Fruit fly (Drosophila melanogaster) whole organism, embryonic: ENCODE measurements around the gene Targ3.
A peak's percentile ranks its signal among the peaks of the same experiment; 100 is the strongest.

Experiments used
- Adf1 ChIP-seq: fragments of 200-800 bp; sonication (Bioruptor generic); IDR thresholded peaks from 2 replicates; pipeline ENCODE4 v1.3.6; 2022; ENCODE audit warnings: missing biosample characterization, missing genetic modification characterization
- Atf3 ChIP-seq: fragments of 200-800 bp; sonication (Bioruptor generic); optimal IDR thresholded peaks from 3 replicates; lab custom pipeline; 2016; ENCODE audit warnings: missing biosample characterization, missing genetic modification characterization
- B-H2 ChIP-seq: fragments of 200-800 bp; sonication (Bioruptor generic); optimal IDR thresholded peaks from 2 replicates; lab custom pipeline; 2018; ENCODE audit warnings: missing biosample characterization, mild to moderate bottlenecking, missing genetic modification characterization
- CG11247 ChIP-seq: fragments of 200-800 bp; sonication (Bioruptor generic); IDR thresholded peaks from 2 replicates; pipeline ENCODE4 v1.3.6; 2022; ENCODE audit warnings: missing biosample characterization, missing genetic modification characterization
- CG11695 ChIP-seq: fragments of 200-800 bp; sonication (Bioruptor generic); IDR thresholded peaks from 3 replicates; pipeline ENCODE4 v1.3.6; 2022; ENCODE audit warnings: missing biosample characterization, missing genetic modification characterization
- CG12236 ChIP-seq: fragments of 200-800 bp; sonication (Bioruptor generic); optimal IDR thresholded peaks from 2 replicates; lab custom pipeline; 2016; ENCODE audit warnings: missing biosample characterization, missing genetic modification characterization
- CG12769 ChIP-seq: fragments of 200-800 bp; sonication (Bioruptor generic); optimal IDR thresholded peaks from 2 replicates; lab custom pipeline; 2019; ENCODE audit warnings: missing biosample characterization, mild to moderate bottlenecking, missing genetic modification characterization, moderate library complexity
- CG13123 ChIP-seq: fragments of 200-800 bp; sonication (Bioruptor generic); optimal IDR thresholded peaks from 2 replicates; lab custom pipeline; 2016; ENCODE audit warnings: missing biosample characterization, missing genetic modification characterization
- CG15011 ChIP-seq: fragments of 200-800 bp; sonication (Bioruptor generic); optimal IDR thresholded peaks from 3 replicates; lab custom pipeline; 2018; ENCODE audit warnings: missing biosample characterization, mild to moderate bottlenecking, missing genetic modification characterization
- CG17912 ChIP-seq: fragments of 200-800 bp; sonication (Bioruptor generic); optimal IDR thresholded peaks from 2 replicates; lab custom pipeline; 2018; ENCODE audit warnings: missing biosample characterization, mild to moderate bottlenecking, missing genetic modification characterization
- CG33213 ChIP-seq: fragments of 200-800 bp; sonication (Bioruptor generic); optimal IDR thresholded peaks from 3 replicates; lab custom pipeline; 2016; ENCODE audit warnings: missing biosample characterization, missing genetic modification characterization
- CG33557 ChIP-seq: fragments of 200-800 bp; sonication (Bioruptor generic); optimal IDR thresholded peaks from 2 replicates; lab custom pipeline; 2019; ENCODE audit warnings: missing biosample characterization, mild to moderate bottlenecking, missing genetic modification characterization, moderate library complexity
- CG34422 ChIP-seq: fragments of 200-800 bp; sonication (Bioruptor generic); IDR thresholded peaks from 3 replicates; pipeline ENCODE4 v1.3.6; 2022; ENCODE audit warnings: missing biosample characterization, missing genetic modification characterization
- CG4854 ChIP-seq: fragments of 200-800 bp; sonication (Bioruptor generic); optimal IDR thresholded peaks from 2 replicates; lab custom pipeline; 2016; ENCODE audit warnings: missing biosample characterization, missing genetic modification characterization, inconsistent platforms
- CG5245 ChIP-seq: fragments of 200-800 bp; sonication (Bioruptor generic); optimal IDR thresholded peaks from 3 replicates; lab custom pipeline; 2016; ENCODE audit warnings: missing biosample characterization, missing genetic modification characterization
- CG6254 ChIP-seq: fragments of 200-800 bp; sonication (Bioruptor generic); optimal IDR thresholded peaks from 3 replicates; lab custom pipeline; 2017; ENCODE audit warnings: mild to moderate bottlenecking, missing biosample characterization, missing genetic modification reagents, missing genetic modification characterization
- CG7556 ChIP-seq: fragments of 200-800 bp; sonication (Bioruptor generic); optimal IDR thresholded peaks from 2 replicates; lab custom pipeline; 2017; ENCODE audit warnings: missing biosample characterization, mild to moderate bottlenecking, missing genetic modification characterization
- CG8944 ChIP-seq: fragments of 200-800 bp; sonication (Bioruptor generic); optimal IDR thresholded peaks from 3 replicates; lab custom pipeline; 2016; ENCODE audit warnings: missing biosample characterization, missing genetic modification characterization
- CrebB ChIP-seq: fragments of 200-800 bp; sonication (Bioruptor generic); optimal IDR thresholded peaks from 3 replicates; lab custom pipeline; 2018; ENCODE audit warnings: missing biosample characterization, mild to moderate bottlenecking, missing genetic modification characterization
- D ChIP-seq, 2 experiments: fragments of 200-800 bp in 1 of 2; fragments of >200 bp in 1 of 2; sonication (Bioruptor generic) in 1 of 2; optimal IDR thresholded peaks; 2 replicates in 1 of 2; 3 replicates in 1 of 2; lab custom pipeline; 2017; ENCODE audit warnings: mild to moderate bottlenecking in 1 of 2, missing biosample characterization in 1 of 2, missing genetic modification characterization in 1 of 2, missing genetic modification reagents in 1 of 2
- Dref ChIP-seq: fragments of 200-800 bp; sonication (Bioruptor generic); IDR thresholded peaks from 2 replicates; pipeline ENCODE4 v1.3.6; 2022; ENCODE audit warnings: missing biosample characterization, missing genetic modification characterization
- Elba2 ChIP-seq: fragments of 200-800 bp; sonication (Bioruptor generic); optimal IDR thresholded peaks from 3 replicates; lab custom pipeline; 2016; ENCODE audit warnings: missing biosample characterization, missing genetic modification characterization
- Ets65A ChIP-seq: fragments of 200-800 bp; sonication (Bioruptor generic); peaks from one replicate; lab custom pipeline; 2016; ENCODE audit warnings: missing biosample characterization, missing genetic modification characterization
- Fer3 ChIP-seq: fragments of 200-800 bp; sonication (Bioruptor generic); optimal IDR thresholded peaks from 2 replicates; lab custom pipeline; 2018; ENCODE audit warnings: missing biosample characterization, mild to moderate bottlenecking, missing genetic modification characterization, moderate library complexity
- HLH4C ChIP-seq: fragments of 200-800 bp; sonication (Bioruptor generic); IDR thresholded peaks from 3 replicates; pipeline ENCODE4 v1.3.6; 2022; ENCODE audit warnings: missing biosample characterization, missing genetic modification characterization; ENCODE audit not compliant: partially characterized antibody
- Hmx ChIP-seq: fragments of 200-800 bp; sonication (Bioruptor generic); optimal IDR thresholded peaks from 2 replicates; lab custom pipeline; 2016; ENCODE audit warnings: missing biosample characterization, missing genetic modification characterization
- Med ChIP-seq: fragments of 200-800 bp; sonication (Bioruptor generic); peaks from one replicate; lab custom pipeline; 2016; ENCODE audit warnings: missing biosample characterization, missing genetic modification characterization, mild to moderate bottlenecking, inconsistent platforms, moderate library complexity
- Nf-YB ChIP-seq: fragments of 200-800 bp; sonication (Bioruptor generic); optimal IDR thresholded peaks from 3 replicates; lab custom pipeline; 2019; ENCODE audit warnings: missing biosample characterization, mild to moderate bottlenecking, missing genetic modification characterization, moderate library complexity
- Scr ChIP-seq: fragments of 200-800 bp; sonication (Bioruptor generic); IDR thresholded peaks from 2 replicates; pipeline ENCODE4 v1.3.6; 2022; ENCODE audit warnings: missing biosample characterization, missing genetic modification characterization; ENCODE audit not compliant: partially characterized antibody
- Taf1 ChIP-seq: fragments of 200-800 bp; sonication (Bioruptor generic); IDR thresholded peaks from 2 replicates; pipeline ENCODE4 v1.3.6; 2022; ENCODE audit warnings: missing biosample characterization, missing genetic modification characterization
- chinmo ChIP-seq: fragments of 200-800 bp; sonication (Bioruptor generic); IDR thresholded peaks from 4 replicates; pipeline ENCODE4 v1.3.6; 2022; ENCODE audit warnings: missing biosample characterization, missing genetic modification characterization; ENCODE audit not compliant: partially characterized antibody
- croc ChIP-seq: fragments of 200-800 bp; sonication (Bioruptor generic); conservative IDR thresholded peaks from 3 replicates; pipeline ENCODE4 v1.3.6; 2022; ENCODE audit warnings: missing biosample characterization, missing genetic modification characterization
- crol ChIP-seq: fragments of 200-800 bp; sonication (Bioruptor generic); IDR thresholded peaks from 2 replicates; pipeline ENCODE4 v1.3.6; 2022; ENCODE audit warnings: missing biosample characterization, missing genetic modification characterization
- dimm ChIP-seq: fragments of 200-800 bp; sonication (Bioruptor generic); IDR thresholded peaks from 2 replicates; pipeline ENCODE4 v1.3.6; 2022; ENCODE audit warnings: missing biosample characterization, missing genetic modification characterization
- eve ChIP-seq, 2 experiments: fragments of >200 bp; optimal IDR thresholded peaks; 2 replicates each; lab custom pipeline; 2017; ENCODE audit warnings: missing biosample characterization in 2 of 2, missing genetic modification characterization in 2 of 2
- gcm ChIP-seq: fragments of 200-800 bp; sonication (Bioruptor generic); optimal IDR thresholded peaks from 2 replicates; lab custom pipeline; 2019; ENCODE audit warnings: missing biosample characterization, mild to moderate bottlenecking, missing genetic modification characterization, moderate library complexity
- gem ChIP-seq: fragments of 200-800 bp; sonication (Bioruptor generic); optimal IDR thresholded peaks from 2 replicates; lab custom pipeline; 2019; ENCODE audit warnings: missing biosample characterization, mild to moderate bottlenecking, missing genetic modification characterization, moderate library complexity
- h ChIP-seq: fragments of >200 bp; optimal IDR thresholded peaks from 2 replicates; lab custom pipeline; 2017
- lab ChIP-seq: fragments of 200-800 bp; sonication (Bioruptor generic); optimal IDR thresholded peaks from 3 replicates; lab custom pipeline; 2017; ENCODE audit warnings: missing biosample characterization, missing genetic modification characterization, mild to moderate bottlenecking, moderate library complexity, missing genetic modification reagents
- mirr ChIP-seq: fragments of 200-800 bp; sonication (Bioruptor generic); optimal IDR thresholded peaks from 3 replicates; lab custom pipeline; 2018; ENCODE audit warnings: missing biosample characterization, mild to moderate bottlenecking, missing genetic modification characterization
- nerfin-1 ChIP-seq: fragments of 200-800 bp; sonication (Bioruptor generic); optimal IDR thresholded peaks from 3 replicates; lab custom pipeline; 2019; ENCODE audit warnings: missing biosample characterization, mild to moderate bottlenecking, missing genetic modification characterization, moderate library complexity
- otp ChIP-seq: fragments of 200-800 bp; sonication (Bioruptor generic); IDR thresholded peaks from 3 replicates; pipeline ENCODE4, ENCODE4 v1.3.6; 2022; ENCODE audit warnings: missing biosample characterization, missing genetic modification characterization
- peb ChIP-seq: fragments of 200-800 bp; sonication (Bioruptor generic); IDR thresholded peaks from 2 replicates; pipeline ENCODE4 v1.3.6; 2022; ENCODE audit warnings: missing biosample characterization, missing genetic modification characterization
- ranshi ChIP-seq: fragments of 200-800 bp; sonication (Bioruptor generic); IDR thresholded peaks from 2 replicates; pipeline ENCODE4 v1.3.6; 2022; ENCODE audit warnings: missing biosample characterization, missing genetic modification characterization
- salm ChIP-seq: fragments of 200-800 bp; sonication (Bioruptor generic); optimal IDR thresholded peaks from 2 replicates; lab custom pipeline; 2018; ENCODE audit warnings: missing biosample characterization, mild to moderate bottlenecking, missing genetic modification characterization
- sc ChIP-seq, 3 experiments: fragments of >200 bp in 2 of 3; fragments of 200-800 bp in 1 of 3; sonication (Bioruptor generic) in 1 of 3; optimal IDR thresholded peaks; 2 replicates in 2 of 3; 3 replicates in 1 of 3; lab custom pipeline; 2017; ENCODE audit warnings: mild to moderate bottlenecking in 1 of 3, missing biosample characterization in 1 of 3, missing genetic modification characterization in 1 of 3, missing genetic modification reagents in 1 of 3
- sens-2 ChIP-seq: fragments of 200-800 bp; sonication (Bioruptor generic); IDR thresholded peaks from 2 replicates; pipeline ENCODE4 v1.3.6; 2022; ENCODE audit warnings: missing biosample characterization, missing genetic modification characterization
- tgo ChIP-seq: fragments of 200-800 bp; sonication (Bioruptor generic); IDR thresholded peaks from 3 replicates; pipeline ENCODE4 v1.3.6; 2022; ENCODE audit warnings: missing biosample characterization, missing genetic modification characterization
- ttk ChIP-seq: fragments of 200-800 bp; sonication (Bioruptor generic); IDR thresholded peaks from 2 replicates; pipeline ENCODE4 v2.1.2; 2022; ENCODE audit warnings: missing biosample characterization, missing genetic modification characterization
- twi ChIP-seq: fragments of 200-800 bp; optimal IDR thresholded peaks from 2 replicates; lab custom pipeline; 2019; ENCODE audit warnings: missing biosample characterization, mild to moderate bottlenecking, missing genetic modification characterization, moderate library complexity
- wdn ChIP-seq: fragments of 200-800 bp; sonication (Bioruptor generic); IDR thresholded peaks from 2 replicates; pipeline ENCODE4 v1.3.6; 2022; ENCODE audit warnings: missing biosample characterization, missing genetic modification characterization

Gene Targ3

dm6 chr3L:21196563-21196962 is at the start of gene Targ3, which contains the start of gene park (continued):
- no peak for TF ChIP-seq D (optimal IDR thresholded peaks at IDR 0.05; lab: Kevin White, UChicago)
- TF ChIP-seq D (GFP tag; optimal IDR thresholded peaks at IDR 0.05; lab: Kevin White, UChicago) = no peak
- no peak for TF ChIP-seq sc (optimal IDR thresholded peaks at IDR 0.05; lab: Kevin White, UChicago)
- TF ChIP-seq sc (GFP tag; optimal IDR thresholded peaks at IDR 0.05; lab: Kevin White, UChicago) = no peak
- TF ChIP-seq CG11695 (GFP tag; lab: Robert Waterston, UW) = no peak
- TF ChIP-seq CG4854 = peak; percentile 99
- TF ChIP-seq CG17912 (GFP tag; lab: Kevin White, UChicago) = no peak
- peak; percentile 89 for TF ChIP-seq Med (GFP tag; lab: Kevin White, UChicago)
- TF ChIP-seq CG15011 (GFP tag; lab: Kevin White, UChicago) = no peak
- no peak for TF ChIP-seq eve (GFP tag; optimal IDR thresholded peaks at IDR 0.05; lab: Kevin White, UChicago)
- no peak for TF ChIP-seq Ets65A (GFP tag; lab: Kevin White, UChicago)
- TF ChIP-seq croc (GFP tag; lab: Robert Waterston, UW) = no peak
- no peak for TF ChIP-seq crol (GFP tag; lab: Robert Waterston, UW)
- no peak for TF ChIP-seq CG11247 (GFP tag; lab: Robert Waterston, UW)
- no peak for TF ChIP-seq Elba2
- TF ChIP-seq Dref (GFP tag; lab: Robert Waterston, UW) = peak; percentile 48
- no peak for TF ChIP-seq ttk (GFP tag; lab: Robert Waterston, UW)
- no peak for TF ChIP-seq CG12236 (GFP tag; lab: Kevin White, UChicago)
- peak; percentile 40 for TF ChIP-seq mirr
- TF ChIP-seq h = no peak
- TF ChIP-seq CG5245 (GFP tag; lab: Kevin White, UChicago) = no peak
- no peak for TF ChIP-seq Atf3 (GFP tag; lab: Kevin White, UChicago)
- TF ChIP-seq tgo (GFP tag; lab: Robert Waterston, UW) = no peak
- no peak for TF ChIP-seq chinmo
- TF ChIP-seq CG13123 (GFP tag; lab: Kevin White, UChicago) = peak; percentile 10
- TF ChIP-seq Fer3 = no peak
- no peak for TF ChIP-seq lab (GFP tag; lab: Kevin White, UChicago)
- peak; percentile 8 for TF ChIP-seq B-H2
- TF ChIP-seq Adf1 (GFP tag; lab: Robert Waterston, UW) = no peak
- peak; percentile 20 for TF ChIP-seq gem (tag; lab: Kevin White, UChicago)
- no peak for TF ChIP-seq CG33557 (GFP tag; lab: Kevin White, UChicago)
- no peak for TF ChIP-seq peb (GFP tag; lab: Robert Waterston, UW)
- TF ChIP-seq twi (tag; lab: Kevin White, UChicago) = no peak
- no peak for TF ChIP-seq CG6254 (GFP tag; lab: Kevin White, UChicago)
- 0 out of 3 replicates have a peak, but pooled peaks have one; percentile 9 for TF ChIP-seq otp (GFP tag; lab: Robert Waterston, UW)
- TF ChIP-seq Taf1 (GFP tag; lab: Robert Waterston, UW) = no peak
- peak; percentile 57 for TF ChIP-seq CG12769 (tag; lab: Kevin White, UChicago)
- TF ChIP-seq Hmx (GFP tag; lab: Kevin White, UChicago) = no peak
- peak; percentile 32 for TF ChIP-seq CG33213 (GFP tag; lab: Kevin White, UChicago)
- no peak for TF ChIP-seq HLH4C (GFP tag; lab: Robert Waterston, UW)
- TF ChIP-seq Scr (GFP tag; lab: Robert Waterston, UW) = peak; percentile 33; the same call in 1 of the 2 replicates
- no peak for TF ChIP-seq dimm
- no peak for TF ChIP-seq ranshi (GFP tag; lab: Robert Waterston, UW)
- no peak for TF ChIP-seq nerfin-1 (tag; lab: Kevin White, UChicago)
- no peak for TF ChIP-seq Nf-YB
- TF ChIP-seq salm = no peak
- no peak for TF ChIP-seq gcm (GFP tag; lab: Kevin White, UChicago)
- TF ChIP-seq CG7556 = no peak
- TF ChIP-seq wdn (GFP tag; lab: Robert Waterston, UW) = no peak
- no peak for TF ChIP-seq CG8944
- no peak for TF ChIP-seq CrebB (tag; lab: Kevin White, UChicago)
- no peak for TF ChIP-seq sens-2 (GFP tag; lab: Robert Waterston, UW)
- TF ChIP-seq CG34422 (GFP tag; lab: Robert Waterston, UW) = no peak
